Worm (Caenorhabditis elegans) whole organism, midembryonic: ENCODE results near the gene sbds-1.

Source experiments
- med-1 ChIP-seq: sonication (generic microtip); optimal IDR thresholded peaks from 2 replicates; lab custom pipeline; 2017; ENCODE audit warnings: missing genetic modification characterization, mild to moderate bottlenecking, missing compliant biosample characterization, antibody characterized with exemption, missing genetic modification reagents; ENCODE audit not compliant: insufficient read depth
- tab-1 ChIP-seq: fragments of 200-800 bp; sonication (Bioruptor generic); IDR thresholded peaks from 2 replicates; pipeline ENCODE4 v1.3.6; 2022; ENCODE audit warnings: missing genetic modification characterization, missing compliant biosample characterization
- ztf-23 ChIP-seq: fragments of 200-800 bp; sonication (Bioruptor generic); IDR thresholded peaks from 2 replicates; pipeline ENCODE4 v1.3.6; 2022; ENCODE audit warnings: missing genetic modification reagents, missing genetic modification characterization, missing compliant biosample characterization

DNA sequence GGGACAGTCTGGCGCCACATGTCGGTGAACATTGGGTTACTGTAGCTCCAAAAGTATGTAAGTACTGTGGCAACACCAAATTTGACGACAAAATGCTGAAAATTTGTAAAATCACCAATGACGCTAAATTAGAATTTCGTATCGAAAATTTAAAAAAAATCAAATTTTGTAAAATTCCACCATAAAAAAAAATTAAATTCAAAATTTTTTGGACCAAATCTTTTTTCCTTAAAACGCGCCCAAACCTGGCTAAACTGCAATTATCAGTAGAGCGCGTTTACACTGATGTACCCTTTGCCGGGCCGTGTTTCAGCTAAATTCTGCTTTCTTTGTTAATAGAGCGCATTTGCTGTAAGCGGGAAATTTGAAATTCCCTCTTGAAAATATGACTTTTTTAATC, 6.8 kb downstream of the sbds-1 start, which contains the start of gene T19C3.6:
- TF ChIP-seq tab-1 (no peak), med-1 (GFP tag; lab: Kevin White, UChicago) (no peak), ztf-23 (GFP tag; lab: Robert Waterston, UW) (no peak)
